Fruit fly (Drosophila melanogaster) whole organism, pupa: Measurements from ENCODE around the gene RhoGAP18B.

Source experiments
- CG14655 ChIP-seq: fragments of 200-800 bp; sonication (Bioruptor generic); optimal IDR thresholded peaks from 3 replicates; lab custom pipeline; 2017; ENCODE audit warnings: mild to moderate bottlenecking, missing biosample characterization, missing genetic modification reagents, missing genetic modification characterization
- EcR ChIP-seq: fragments of 200-800 bp; sonication (Bioruptor generic); optimal IDR thresholded peaks from 3 replicates; lab custom pipeline; 2019; ENCODE audit warnings: missing biosample characterization, missing genetic modification characterization, mild to moderate bottlenecking, moderate library complexity, missing genetic modification reagents

dm6 chrX:19166152-19166935, 538 bp downstream of the RhoGAP18B start:
- TF ChIP-seq EcR (GFP tag; lab: Kevin White, UChicago) (no peak), CG14655 (peak; percentile 52)
